Worm (Caenorhabditis elegans) whole organism, L2 larva: ENCODE measurements around the gene ZK455.5.

Experiments used
- F13H6.1 ChIP-seq: sonication (generic microtip); optimal IDR thresholded peaks from 2 replicates; lab custom pipeline; 2016; ENCODE audit warnings: missing genetic modification characterization, missing compliant biosample characterization
- R02D3.7 ChIP-seq: fragments of 150-350 bp; optimal IDR thresholded peaks from 2 replicates; lab custom pipeline; 2014; ENCODE audit warnings: missing biosample characterization, missing genetic modification characterization
- ZK546.5 ChIP-seq: sonication (generic microtip); optimal IDR thresholded peaks from 2 replicates; lab custom pipeline; 2017; ENCODE audit warnings: missing biosample characterization, missing genetic modification characterization
- alr-1 ChIP-seq: fragments of 150-350 bp; optimal IDR thresholded peaks from 2 replicates; lab custom pipeline; 2014; ENCODE audit warnings: missing biosample characterization, missing genetic modification characterization
- ama-1 ChIP-seq: fragments of 150-350 bp; optimal IDR thresholded peaks from 2 replicates; lab custom pipeline; 2018; ENCODE audit warnings: inconsistent platforms
- ceh-16 ChIP-seq: fragments of 150-350 bp; optimal IDR thresholded peaks from 2 replicates; lab custom pipeline; 2014; ENCODE audit warnings: missing biosample characterization, missing genetic modification characterization
- crh-2 ChIP-seq: sonication (generic microtip); optimal IDR thresholded peaks from 2 replicates; lab custom pipeline; 2017; ENCODE audit warnings: missing biosample characterization, missing genetic modification characterization
- dmd-4 ChIP-seq: sonication (generic microtip); optimal IDR thresholded peaks from 2 replicates; lab custom pipeline; 2017; ENCODE audit warnings: missing biosample characterization, missing genetic modification characterization
- egl-27 ChIP-seq: sonication (generic microtip); optimal IDR thresholded peaks from 3 replicates; lab custom pipeline; 2017; ENCODE audit warnings: missing biosample characterization, missing genetic modification reagents, missing genetic modification characterization
- elt-1 ChIP-seq: fragments of 150-350 bp; optimal IDR thresholded peaks from 2 replicates; lab custom pipeline; 2014; ENCODE audit warnings: missing biosample characterization, missing genetic modification characterization
- fos-1 ChIP-seq: fragments of 150-350 bp; optimal IDR thresholded peaks from 2 replicates; lab custom pipeline; 2014; ENCODE audit warnings: missing biosample characterization, missing genetic modification characterization
- gmeb-1 ChIP-seq: fragments of 150-350 bp; optimal IDR thresholded peaks from 2 replicates; lab custom pipeline; 2014; ENCODE audit warnings: missing biosample characterization, missing genetic modification characterization
- lin-11 ChIP-seq: fragments of 150-350 bp; sonication (generic microtip); optimal IDR thresholded peaks from 2 replicates; lab custom pipeline; 2014; ENCODE audit warnings: missing biosample characterization, missing genetic modification characterization, inconsistent platforms, mixed read lengths
- lin-13 ChIP-seq: fragments of 150-350 bp; optimal IDR thresholded peaks from 2 replicates; lab custom pipeline; 2014; ENCODE audit warnings: missing biosample characterization, missing genetic modification reagents, missing genetic modification characterization
- lin-39 ChIP-seq: fragments of 150-350 bp; optimal IDR thresholded peaks from 2 replicates; lab custom pipeline; 2014; ENCODE audit warnings: missing biosample characterization, missing genetic modification reagents, missing genetic modification characterization
- lsy-2 ChIP-seq, 2 experiments: fragments of 150-350 bp in 1 of 2; sonication (generic microtip) in 1 of 2; optimal IDR thresholded peaks; 2 replicates each; lab custom pipeline; 2014 to 2017; ENCODE audit warnings: missing biosample characterization in 2 of 2, missing genetic modification characterization in 2 of 2
- mab-5 ChIP-seq: fragments of 150-350 bp; optimal IDR thresholded peaks from 2 replicates; lab custom pipeline; 2014; ENCODE audit warnings: missing biosample characterization, missing genetic modification characterization
- mdl-1 ChIP-seq, 2 experiments: fragments of 150-350 bp in 1 of 2; sonication (generic microtip) in 1 of 2; optimal IDR thresholded peaks; 2 replicates each; lab custom pipeline; 2017; ENCODE audit warnings: missing biosample characterization in 2 of 2, missing genetic modification characterization in 2 of 2
- nhr-10 ChIP-seq: sonication (generic microtip); optimal IDR thresholded peaks from 2 replicates; lab custom pipeline; 2017; ENCODE audit warnings: missing biosample characterization, missing genetic modification characterization
- nhr-11 ChIP-seq: fragments of 150-350 bp; optimal IDR thresholded peaks from 2 replicates; lab custom pipeline; 2014; ENCODE audit warnings: missing biosample characterization, missing genetic modification characterization
- nhr-21 ChIP-seq: fragments of 150-350 bp; optimal IDR thresholded peaks from 2 replicates; lab custom pipeline; 2014; ENCODE audit warnings: missing biosample characterization, missing genetic modification characterization
- nhr-23 ChIP-seq: fragments of 150-350 bp; optimal IDR thresholded peaks from 2 replicates; lab custom pipeline; 2014; ENCODE audit warnings: missing biosample characterization, missing genetic modification reagents, missing genetic modification characterization
- nhr-25 ChIP-seq: fragments of 150-350 bp; sonication (generic microtip); optimal IDR thresholded peaks from 3 replicates; lab custom pipeline; 2014; ENCODE audit warnings: missing biosample characterization, missing genetic modification characterization
- nhr-6 ChIP-seq: fragments of 150-350 bp; optimal IDR thresholded peaks from 2 replicates; lab custom pipeline; 2014; ENCODE audit warnings: missing biosample characterization, missing genetic modification characterization
- nhr-77 ChIP-seq: fragments of 150-350 bp; optimal IDR thresholded peaks from 2 replicates; lab custom pipeline; 2014; ENCODE audit warnings: missing biosample characterization, missing genetic modification characterization
- peb-1 ChIP-seq: fragments of 150-350 bp; optimal IDR thresholded peaks from 2 replicates; lab custom pipeline; 2014; ENCODE audit warnings: missing biosample characterization, missing genetic modification characterization
- sem-4 ChIP-seq: fragments of 150-350 bp; optimal IDR thresholded peaks from 2 replicates; lab custom pipeline; 2014; ENCODE audit warnings: missing biosample characterization, missing genetic modification reagents, missing genetic modification characterization
- sma-3 ChIP-seq: sonication (generic microtip); optimal IDR thresholded peaks from 2 replicates; lab custom pipeline; 2016; ENCODE audit warnings: missing genetic modification reagents, missing genetic modification characterization, missing compliant biosample characterization
- sma-9 ChIP-seq, 2 experiments: fragments of 150-350 bp in 1 of 2; sonication (generic microtip) in 1 of 2; optimal IDR thresholded peaks; 2 replicates each; lab custom pipeline; 2014 to 2016; ENCODE audit warnings: missing genetic modification characterization in 2 of 2, mild to moderate bottlenecking in 1 of 2, missing biosample characterization in 1 of 2, missing compliant biosample characterization in 1 of 2, missing genetic modification reagents in 1 of 2, moderate library complexity in 1 of 2
- snpc-4 ChIP-seq: fragments of 150-350 bp; optimal IDR thresholded peaks from 2 replicates; lab custom pipeline; 2014; ENCODE audit warnings: missing biosample characterization, missing genetic modification characterization
- unc-55 ChIP-seq: fragments of 150-350 bp; sonication (generic microtip); optimal IDR thresholded peaks from 3 replicates; lab custom pipeline; 2014; ENCODE audit warnings: missing biosample characterization, missing genetic modification reagents, missing genetic modification characterization
- unc-62 ChIP-seq: fragments of 150-350 bp; optimal IDR thresholded peaks from 2 replicates; lab custom pipeline; 2014; ENCODE audit warnings: missing biosample characterization, missing genetic modification reagents, missing genetic modification characterization
- zag-1 ChIP-seq: fragments of 150-350 bp; optimal IDR thresholded peaks from 2 replicates; lab custom pipeline; 2014; ENCODE audit warnings: missing biosample characterization, missing genetic modification characterization
- ztf-11 ChIP-seq: sonication (generic microtip); optimal IDR thresholded peaks from 2 replicates; lab custom pipeline; 2017; ENCODE audit warnings: missing biosample characterization, missing genetic modification characterization
- ztf-4 ChIP-seq: fragments of 150-350 bp; optimal IDR thresholded peaks from 2 replicates; lab custom pipeline; 2014; ENCODE audit warnings: missing biosample characterization, missing genetic modification characterization

The ZK455.5 gene

ce11 chrX:11367087-11367486 lies 40.4 kb upstream of the ZK455.5 start:
- TF ChIP-seq zag-1 (tag; lab: Kevin White, UChicago) (no peak), crh-2 (no peak), nhr-21 (no peak), mdl-1 (tag; optimal IDR thresholded peaks at IDR 0.05; lab: Kevin White, UChicago) (no peak), nhr-77 (tag; lab: Kevin White, UChicago) (no peak), fos-1 (tag; lab: Kevin White, UChicago) (no peak), egl-27 (tag; lab: Kevin White, UChicago) (no peak), sma-3 (no peak), lin-11 (tag; lab: Kevin White, UChicago) (no peak), ZK546.5 (no peak), ztf-11 (tag; lab: Kevin White, UChicago) (no peak), gmeb-1 (tag; lab: Kevin White, UChicago) (no peak), snpc-4 (tag; lab: Kevin White, UChicago) (no peak), mab-5 (tag; lab: Kevin White, UChicago) (no peak), lin-13 (GFP tag; lab: Kevin White, UChicago) (no peak), lin-39 (tag; lab: Kevin White, UChicago) (no peak), F13H6.1 (no peak), sma-9 (GFP tag; optimal IDR thresholded peaks at IDR 0.05; lab: Kevin White, UChicago) (no peak), sma-9 (tag; optimal IDR thresholded peaks at IDR 0.05; lab: Kevin White, UChicago) (no peak), unc-62 (GFP tag; lab: Kevin White, UChicago) (no peak)

- TF ChIP-seq ztf-4 (tag; lab: Kevin White, UChicago) = no peak
- no peak for TF ChIP-seq ZK546.5
- no peak for TF ChIP-seq nhr-6
Measured at ce11 chrX:11365995-11366394, 39.3 kb upstream of the ZK455.5 start.

ce11 chrX:11364914-11365313 lies 38.2 kb upstream of the ZK455.5 start:
- TF ChIP-seq unc-55 (GFP tag; lab: Kevin White, UChicago) = no peak
- no peak for TF ChIP-seq nhr-6
- no peak for TF ChIP-seq ceh-16 (tag; lab: Kevin White, UChicago)
- TF ChIP-seq peb-1 (tag; lab: Kevin White, UChicago) = no peak
- TF ChIP-seq R02D3.7 (tag; lab: Kevin White, UChicago) = no peak
- no peak for TF ChIP-seq elt-1
- TF ChIP-seq nhr-25 (tag; lab: Kevin White, UChicago) = no peak
- TF ChIP-seq ztf-4 (tag; lab: Kevin White, UChicago) = no peak
- TF ChIP-seq nhr-23 (tag; lab: Kevin White, UChicago) = no peak
- no peak for TF ChIP-seq ZK546.5
- TF ChIP-seq egl-27 (tag; lab: Kevin White, UChicago) = no peak
- TF ChIP-seq nhr-11 (tag; lab: Kevin White, UChicago) = no peak
- TF ChIP-seq zag-1 (tag; lab: Kevin White, UChicago) = no peak
- TF ChIP-seq lin-13 (GFP tag; lab: Kevin White, UChicago) = no peak
- no peak for TF ChIP-seq sem-4 (tag; lab: Kevin White, UChicago)
- TF ChIP-seq ama-1 = no peak

- TF ChIP-seq lin-39 (tag; lab: Kevin White, UChicago) = no peak
- no peak for TF ChIP-seq alr-1 (tag; lab: Kevin White, UChicago)
- no peak for TF ChIP-seq ama-1
- no peak for TF ChIP-seq F13H6.1
- no peak for TF ChIP-seq zag-1 (tag; lab: Kevin White, UChicago)
- TF ChIP-seq fos-1 (tag; lab: Kevin White, UChicago) = no peak
- no peak for TF ChIP-seq nhr-6
- TF ChIP-seq nhr-21 = no peak
- no peak for TF ChIP-seq nhr-10 (tag; lab: Kevin White, UChicago)
- TF ChIP-seq dmd-4 (tag; lab: Kevin White, UChicago) = no peak
Measured at ce11 chrX:11357516-11357915, 30.8 kb upstream of the ZK455.5 start, which contains the start of gene pgp-4. Gene pgp-4, plus strand, starts transcription at chrX:11357816.

- TF ChIP-seq F13H6.1 (no peak), gmeb-1 (tag; lab: Kevin White, UChicago) (no peak), nhr-11 (tag; lab: Kevin White, UChicago) (no peak), lsy-2 (tag; optimal IDR thresholded peaks at IDR 0.05; lab: Kevin White, UChicago) (no peak), elt-1 (no peak), nhr-23 (tag; lab: Kevin White, UChicago) (no peak), sma-9 (GFP tag; optimal IDR thresholded peaks at IDR 0.05; lab: Kevin White, UChicago) (no peak), sma-9 (tag; optimal IDR thresholded peaks at IDR 0.05; lab: Kevin White, UChicago) (no peak), nhr-10 (tag; lab: Kevin White, UChicago) (no peak), nhr-6 (no peak), R02D3.7 (tag; lab: Kevin White, UChicago) (no peak), mab-5 (tag; lab: Kevin White, UChicago) (no peak), ztf-11 (tag; lab: Kevin White, UChicago) (no peak)
Measured at ce11 chrX:11355856-11356255, 29.1 kb upstream of the ZK455.5 start.
